Fruit fly (Drosophila melanogaster): ENCODE data around the gene CG14260.
A peak's percentile ranks its signal among the peaks of the same experiment; 100 is the strongest.

- TF ChIP-seq Dif (GFP tag; optimal IDR thresholded peaks at IDR 0.05; ENCODE audit: partially characterized antibody) = no peak
- peak; percentile 61 for TF ChIP-seq HLH106 (tag; optimal IDR thresholded peaks at IDR 0.05)
- TF ChIP-seq OdsH (GFP tag; optimal IDR thresholded peaks at IDR 0.05) = peak; percentile 47
- peak; percentile 57 for TF ChIP-seq h (GFP tag; optimal IDR thresholded peaks at IDR 0.05)
- TF ChIP-seq usp (GFP tag; optimal IDR thresholded peaks at IDR 0.05) = no peak
- TF ChIP-seq pan (optimal IDR thresholded peaks at IDR 0.05) = no peak
- no peak for TF ChIP-seq dsf (GFP tag; optimal IDR thresholded peaks at IDR 0.05; ENCODE audit: borderline replicate concordance)
- TF ChIP-seq Abd-B (GFP tag; optimal IDR thresholded peaks at IDR 0.05) = no peak
- peak; percentile 28 for TF ChIP-seq psq (GFP tag; optimal IDR thresholded peaks at IDR 0.05)
- TF ChIP-seq Mio (GFP tag; optimal IDR thresholded peaks at IDR 0.05) = no peak
- peak in 1 of 2 experiments; percentile 73 for TF ChIP-seq foxo (GFP tag; optimal IDR thresholded peaks at IDR 0.05)
- no peak for TF ChIP-seq Hr78 (GFP tag; optimal IDR thresholded peaks at IDR 0.05)
- peak; percentile 62 for TF ChIP-seq ey (GFP tag; optimal IDR thresholded peaks at IDR 0.05)
- TF ChIP-seq Myc (optimal IDR thresholded peaks at IDR 0.05) = no peak
Observed at dm6 chr3R:27282286-27282685, 17.0 kb downstream of the CG14260 start, which contains the start of gene mrt.

All from whole organism, wandering third instar larva.